Worm (Caenorhabditis elegans): ENCODE data around the gene K12H6.2.

ce11 chrII:2824169-2824568, 8.8 kb upstream of the K12H6.2 start, which contains the start of the genes K12H6.4 and K12H6.9:
- no peak for TF ChIP-seq unc-55 (GFP tag; optimal IDR thresholded peaks at IDR 0.05)
- no peak for TF ChIP-seq aly-2 (tag; optimal IDR thresholded peaks at IDR 0.05)
- TF ChIP-seq nhr-77 (tag; optimal IDR thresholded peaks at IDR 0.05), result no peak
- TF ChIP-seq unc-39 (tag; optimal IDR thresholded peaks at IDR 0.05), result no peak
- no peak for TF ChIP-seq alr-1 (tag; optimal IDR thresholded peaks at IDR 0.05)
- TF ChIP-seq ztf-11 (tag; optimal IDR thresholded peaks at IDR 0.05), result no peak
- no peak for TF ChIP-seq egl-27 (tag; optimal IDR thresholded peaks at IDR 0.05)

Data from whole organism, L2 larva.